Fruit fly (Drosophila melanogaster) whole organism, embryonic: ENCODE results near the gene CG33703.

Experiments used
- Blimp-1 ChIP-seq: fragments of 200-800 bp; sonication (Bioruptor generic); optimal IDR thresholded peaks from 3 replicates; lab custom pipeline; 2018; ENCODE audit warnings: missing biosample characterization, missing genetic modification characterization, mild to moderate bottlenecking, moderate library complexity, missing genetic modification reagents
- BtbVII ChIP-seq: fragments of 200-800 bp; sonication (Bioruptor generic); optimal IDR thresholded peaks from 3 replicates; lab custom pipeline; 2017; ENCODE audit warnings: missing biosample characterization, mild to moderate bottlenecking, missing genetic modification characterization
- CG10147 ChIP-seq: fragments of 200-800 bp; sonication (Bioruptor generic); optimal IDR thresholded peaks from 2 replicates; lab custom pipeline; 2019; ENCODE audit warnings: missing biosample characterization, mild to moderate bottlenecking, missing genetic modification characterization, moderate library complexity
- CG11560 ChIP-seq: fragments of 200-800 bp; sonication (Bioruptor generic); IDR thresholded peaks from 3 replicates; pipeline ENCODE4 v1.3.6; 2022; ENCODE audit warnings: missing biosample characterization, missing genetic modification characterization
- CG12104 ChIP-seq: fragments of 200-800 bp; sonication (Bioruptor generic); optimal IDR thresholded peaks from 3 replicates; lab custom pipeline; 2016; ENCODE audit warnings: missing biosample characterization, missing genetic modification characterization
- CG13123 ChIP-seq: fragments of 200-800 bp; sonication (Bioruptor generic); optimal IDR thresholded peaks from 2 replicates; lab custom pipeline; 2016; ENCODE audit warnings: missing biosample characterization, missing genetic modification characterization
- CG13296 ChIP-seq: fragments of 200-800 bp; sonication (Bioruptor generic); optimal IDR thresholded peaks from 3 replicates; lab custom pipeline; 2018; ENCODE audit warnings: missing biosample characterization, mild to moderate bottlenecking, missing genetic modification characterization
- CG17385 ChIP-seq: fragments of 200-800 bp; sonication (Bioruptor generic); optimal IDR thresholded peaks from 3 replicates; lab custom pipeline; 2018; ENCODE audit warnings: missing biosample characterization, mild to moderate bottlenecking, missing genetic modification characterization
- CG18262 ChIP-seq: fragments of 200-800 bp; optimal IDR thresholded peaks from 3 replicates; lab custom pipeline; 2019; ENCODE audit warnings: missing biosample characterization, mild to moderate bottlenecking, missing genetic modification characterization, moderate library complexity
- CG31365 ChIP-seq: fragments of 200-800 bp; sonication (Bioruptor generic); optimal IDR thresholded peaks from 2 replicates; lab custom pipeline; 2018; ENCODE audit warnings: missing biosample characterization, mild to moderate bottlenecking, missing genetic modification characterization
- CG31388 ChIP-seq: fragments of 200-800 bp; sonication (Bioruptor generic); optimal IDR thresholded peaks from 2 replicates; lab custom pipeline; 2016; ENCODE audit warnings: missing biosample characterization, missing genetic modification characterization
- CG3281 ChIP-seq: fragments of 200-800 bp; sonication (Bioruptor generic); optimal IDR thresholded peaks from 3 replicates; lab custom pipeline; 2017; ENCODE audit warnings: missing biosample characterization, mild to moderate bottlenecking, missing genetic modification characterization
- CG34224 ChIP-seq: fragments of 200-800 bp; sonication (Bioruptor generic); IDR thresholded peaks from 3 replicates; pipeline ENCODE4 v1.3.6; 2022; ENCODE audit warnings: missing biosample characterization, missing genetic modification characterization; ENCODE audit not compliant: partially characterized antibody
- CG34422 ChIP-seq: fragments of 200-800 bp; sonication (Bioruptor generic); IDR thresholded peaks from 3 replicates; pipeline ENCODE4 v1.3.6; 2022; ENCODE audit warnings: missing biosample characterization, missing genetic modification characterization
- CG3838 ChIP-seq: fragments of 200-800 bp; sonication (Bioruptor generic); optimal IDR thresholded peaks from 3 replicates; lab custom pipeline; 2016; ENCODE audit warnings: missing biosample characterization, missing genetic modification characterization
- CG4424 ChIP-seq: fragments of 200-800 bp; sonication (Bioruptor generic); optimal IDR thresholded peaks from 3 replicates; lab custom pipeline; 2016; ENCODE audit warnings: missing biosample characterization, missing genetic modification characterization
- CG6254 ChIP-seq: fragments of 200-800 bp; sonication (Bioruptor generic); optimal IDR thresholded peaks from 3 replicates; lab custom pipeline; 2017; ENCODE audit warnings: mild to moderate bottlenecking, missing biosample characterization, missing genetic modification reagents, missing genetic modification characterization
- CG8359 ChIP-seq: fragments of 200-800 bp; sonication (Bioruptor generic); optimal IDR thresholded peaks from 2 replicates; lab custom pipeline; 2017; ENCODE audit warnings: missing biosample characterization, mild to moderate bottlenecking, missing genetic modification characterization, borderline replicate concordance
- Deaf1 ChIP-seq: fragments of 200-800 bp; optimal IDR thresholded peaks from 3 replicates; lab custom pipeline; 2019; ENCODE audit warnings: missing biosample characterization, mild to moderate bottlenecking, missing genetic modification characterization, moderate library complexity
- MBD-R2 ChIP-seq: fragments of 200-800 bp; sonication (Bioruptor generic); IDR thresholded peaks from 2 replicates; pipeline ENCODE4 v1.3.6; 2022; ENCODE audit warnings: missing biosample characterization, missing genetic modification characterization
- Max ChIP-seq: fragments of 200-800 bp; sonication (Bioruptor generic); optimal IDR thresholded peaks from 2 replicates; lab custom pipeline; 2016; ENCODE audit warnings: missing biosample characterization, mild to moderate bottlenecking, missing genetic modification characterization
- Med ChIP-seq: fragments of 200-800 bp; sonication (Bioruptor generic); peaks from one replicate; lab custom pipeline; 2016; ENCODE audit warnings: missing biosample characterization, missing genetic modification characterization, mild to moderate bottlenecking, inconsistent platforms, moderate library complexity
- Nf-YC ChIP-seq: fragments of 200-800 bp; optimal IDR thresholded peaks from 3 replicates; lab custom pipeline; 2019; ENCODE audit warnings: missing biosample characterization, mild to moderate bottlenecking, missing genetic modification characterization, moderate library complexity
- Optix ChIP-seq: fragments of 200-800 bp; sonication (Bioruptor generic); IDR thresholded peaks from 3 replicates; pipeline ENCODE4 v1.3.6; 2022; ENCODE audit warnings: missing biosample characterization, missing genetic modification characterization
- Pdp1 ChIP-seq, 2 experiments: fragments of 200-800 bp; sonication (Bioruptor generic); optimal IDR thresholded peaks; 3 replicates each; lab custom pipeline; 2016; ENCODE audit warnings: missing biosample characterization in 2 of 2, missing genetic modification characterization in 2 of 2, mild to moderate bottlenecking in 1 of 2, moderate library complexity in 1 of 2
- Sox100B ChIP-seq: fragments of 200-800 bp; sonication (Bioruptor generic); optimal IDR thresholded peaks from 3 replicates; lab custom pipeline; 2018; ENCODE audit warnings: missing biosample characterization, mild to moderate bottlenecking, missing genetic modification characterization
- YL-1 ChIP-seq: fragments of 200-800 bp; sonication (Bioruptor generic); optimal IDR thresholded peaks from 3 replicates; lab custom pipeline; 2017; ENCODE audit warnings: missing biosample characterization, mild to moderate bottlenecking, missing genetic modification characterization
- abd-A ChIP-seq: fragments of 200-800 bp; sonication (Bioruptor generic); optimal IDR thresholded peaks from 3 replicates; lab custom pipeline; 2019; ENCODE audit warnings: missing biosample characterization, mild to moderate bottlenecking, missing genetic modification characterization, moderate library complexity
- bbx ChIP-seq: fragments of 200-800 bp; sonication (Bioruptor generic); IDR thresholded peaks from 2 replicates; pipeline ENCODE4 v1.3.6; 2022; ENCODE audit warnings: missing biosample characterization, missing genetic modification characterization; ENCODE audit not compliant: partially characterized antibody
- cg ChIP-seq: fragments of 200-800 bp; sonication (Bioruptor generic); optimal IDR thresholded peaks from 3 replicates; lab custom pipeline; 2019; ENCODE audit warnings: missing biosample characterization, mild to moderate bottlenecking, missing genetic modification characterization, moderate library complexity
- chinmo ChIP-seq: fragments of 200-800 bp; sonication (Bioruptor generic); IDR thresholded peaks from 4 replicates; pipeline ENCODE4 v1.3.6; 2022; ENCODE audit warnings: missing biosample characterization, missing genetic modification characterization; ENCODE audit not compliant: partially characterized antibody
- crp ChIP-seq, 2 experiments: fragments of 200-800 bp; sonication (Bioruptor generic); optimal IDR thresholded peaks; 2 replicates in 1 of 2; 3 replicates in 1 of 2; lab custom pipeline; 2017; ENCODE audit warnings: missing biosample characterization in 2 of 2, missing genetic modification characterization in 2 of 2, mild to moderate bottlenecking in 1 of 2, moderate library complexity in 1 of 2
- dati ChIP-seq: fragments of 200-800 bp; sonication (Bioruptor generic); IDR thresholded peaks from 2 replicates; pipeline ENCODE4 v1.3.6; 2022; ENCODE audit warnings: missing biosample characterization, missing genetic modification characterization
- dimm ChIP-seq: fragments of 200-800 bp; sonication (Bioruptor generic); IDR thresholded peaks from 2 replicates; pipeline ENCODE4 v1.3.6; 2022; ENCODE audit warnings: missing biosample characterization, missing genetic modification characterization
- ftz-f1 ChIP-seq: fragments of 200-800 bp; sonication (Bioruptor generic); optimal IDR thresholded peaks from 2 replicates; lab custom pipeline; 2016; ENCODE audit warnings: missing biosample characterization, missing genetic modification characterization
- hb ChIP-seq: fragments of 200-800 bp; sonication (Bioruptor generic); IDR thresholded peaks from 3 replicates; pipeline ENCODE4 v1.3.6; 2022; ENCODE audit warnings: missing biosample characterization, missing genetic modification characterization; ENCODE audit not compliant: partially characterized antibody
- her ChIP-seq: fragments of 200-800 bp; sonication (Bioruptor generic); optimal IDR thresholded peaks from 2 replicates; lab custom pipeline; 2016; ENCODE audit warnings: missing biosample characterization, missing genetic modification characterization
- kni ChIP-seq: fragments of 200-800 bp; sonication (Bioruptor generic); optimal IDR thresholded peaks from 3 replicates; lab custom pipeline; 2017; ENCODE audit warnings: mild to moderate bottlenecking, missing biosample characterization, missing genetic modification reagents, missing genetic modification characterization
- mld ChIP-seq: fragments of 200-800 bp; sonication (Bioruptor generic); IDR thresholded peaks from 3 replicates; pipeline ENCODE4 v1.3.6; 2022; ENCODE audit warnings: missing biosample characterization, missing genetic modification characterization; ENCODE audit not compliant: partially characterized antibody
- nerfin-2 ChIP-seq: fragments of 200-800 bp; sonication (Bioruptor generic); IDR thresholded peaks from 2 replicates; pipeline ENCODE4 v1.3.6; 2022; ENCODE audit warnings: missing biosample characterization, missing genetic modification characterization; ENCODE audit not compliant: partially characterized antibody
- oc ChIP-seq: fragments of 200-800 bp; sonication (Bioruptor generic); optimal IDR thresholded peaks from 2 replicates; lab custom pipeline; 2018; ENCODE audit warnings: missing biosample characterization, mild to moderate bottlenecking, missing genetic modification characterization, moderate library complexity
- row ChIP-seq: fragments of 200-800 bp; sonication (Bioruptor generic); IDR thresholded peaks from 3 replicates; pipeline ENCODE4 v1.3.6; 2022; ENCODE audit warnings: missing biosample characterization, missing genetic modification characterization
- scrt ChIP-seq: fragments of 200-800 bp; sonication (Bioruptor generic); optimal IDR thresholded peaks from 2 replicates; lab custom pipeline; 2018; ENCODE audit warnings: missing biosample characterization, mild to moderate bottlenecking, missing genetic modification characterization, moderate library complexity
- slp2 ChIP-seq: fragments of 200-800 bp; sonication (Bioruptor generic); optimal IDR thresholded peaks from 2 replicates; lab custom pipeline; 2016; ENCODE audit warnings: missing biosample characterization, missing genetic modification characterization
- sqz ChIP-seq: fragments of 200-800 bp; sonication (Bioruptor generic); optimal IDR thresholded peaks from 3 replicates; lab custom pipeline; 2018; ENCODE audit warnings: missing biosample characterization, mild to moderate bottlenecking, missing genetic modification characterization
- stc ChIP-seq: fragments of 200-800 bp; sonication (Bioruptor generic); IDR thresholded peaks from 2 replicates; pipeline ENCODE4 v1.3.6; 2022; ENCODE audit warnings: missing biosample characterization, missing genetic modification characterization
- tap ChIP-seq: fragments of 200-800 bp; optimal IDR thresholded peaks from 3 replicates; lab custom pipeline; 2019; ENCODE audit warnings: missing biosample characterization, mild to moderate bottlenecking, missing genetic modification characterization, moderate library complexity
- unc-4 ChIP-seq: fragments of 200-800 bp; sonication (Bioruptor generic); IDR thresholded peaks from 2 replicates; pipeline ENCODE4 v1.3.6; 2022; ENCODE audit warnings: missing biosample characterization, missing genetic modification characterization; ENCODE audit not compliant: partially characterized antibody
- vvl ChIP-seq: fragments of 200-800 bp; sonication (Bioruptor generic); IDR thresholded peaks from 2 replicates; pipeline ENCODE4 v1.3.6; 2022; ENCODE audit warnings: missing biosample characterization, missing genetic modification characterization

The CG33703 gene

DNA sequence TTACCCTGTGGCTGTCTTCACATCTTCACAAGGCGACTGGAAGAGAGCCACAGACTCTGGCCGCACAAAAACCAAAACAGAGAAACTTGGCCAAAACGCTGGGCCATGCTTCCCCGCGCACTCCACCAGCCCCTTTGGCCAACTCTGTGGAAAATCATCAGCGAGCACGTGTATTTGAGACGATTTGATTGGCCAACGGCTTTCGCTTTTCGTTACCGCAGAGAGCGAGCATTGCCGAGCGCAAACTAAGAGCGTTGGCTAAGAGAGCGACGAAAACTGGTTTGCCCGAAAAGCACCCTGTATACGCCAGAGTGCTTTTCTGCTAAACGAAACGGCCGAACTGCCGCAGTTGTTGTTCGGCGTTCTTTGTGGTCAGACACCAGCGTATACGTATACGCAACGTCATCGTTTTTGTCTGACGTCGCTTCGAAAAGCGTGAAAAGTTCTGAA is 34.4 kb upstream of the CG33703 start, which contains the start of gene CG42673 (continued):
- TF ChIP-seq bbx (GFP tag; lab: Robert Waterston, UW) (0 out of 2 replicates have a peak, but pooled peaks have one; percentile 23), BtbVII (GFP tag; lab: Kevin White, UChicago) (peak; percentile 58), hb (GFP tag; lab: Robert Waterston, UW) (no peak), scrt (GFP tag; lab: Kevin White, UChicago) (peak; percentile 7), Max (GFP tag; lab: Kevin White, UChicago) (peak; percentile 69), CG34224 (GFP tag; lab: Robert Waterston, UW) (0 out of 3 replicates have a peak, but pooled peaks have one; percentile 39), kni (GFP tag; lab: Kevin White, UChicago) (peak; percentile 32), nerfin-2 (peak; percentile 25; the same call in 1 of the 2 replicates), dimm (no peak), CG17385 (GFP tag; lab: Kevin White, UChicago) (peak; percentile 24), YL-1 (GFP tag; lab: Kevin White, UChicago) (no peak), oc (tag; lab: Kevin White, UChicago) (peak; percentile 2), CG13123 (GFP tag; lab: Kevin White, UChicago) (no peak), CG13296 (peak; percentile 29), vvl (GFP tag; lab: Robert Waterston, UW) (0 out of 2 replicates have a peak, but pooled peaks have one; percentile 34), CG31388 (GFP tag; lab: Kevin White, UChicago) (no peak), ftz-f1 (GFP tag; lab: Kevin White, UChicago) (peak; percentile 11), tap (tag; lab: Kevin White, UChicago) (peak; percentile 39), Med (GFP tag; lab: Kevin White, UChicago) (peak; percentile 82), CG18262 (tag; lab: Kevin White, UChicago) (peak; percentile 4), Deaf1 (tag; lab: Kevin White, UChicago) (peak; percentile 95), unc-4 (GFP tag; lab: Robert Waterston, UW) (peak; percentile 50; the same call in 1 of the 2 replicates), abd-A (tag; lab: Kevin White, UChicago) (peak; percentile 83), Optix (GFP tag; lab: Robert Waterston, UW) (no peak), CG6254 (peak; percentile 98), CG31365 (peak; percentile 33), chinmo (GFP tag; lab: Robert Waterston, UW) (peak; percentile 84; the same call in 2 of the 4 replicates), Nf-YC (tag; lab: Kevin White, UChicago) (peak; percentile 99), CG8359 (GFP tag; lab: Kevin White, UChicago) (peak; percentile 0), dati (no peak), CG4424 (GFP tag; lab: Kevin White, UChicago) (peak; percentile 1), Blimp-1 (peak; percentile 99), her (GFP tag; lab: Kevin White, UChicago) (peak; percentile 17), CG11560 (tag; lab: Robert Waterston, UW) (no peak), CG10147 (GFP tag; lab: Kevin White, UChicago) (peak; percentile 16), sqz (GFP tag; lab: Kevin White, UChicago) (peak; percentile 10), CG12104 (no peak), stc (GFP tag; lab: Robert Waterston, UW) (0 out of 2 replicates have a peak, but pooled peaks have one; percentile 14), crp (GFP tag; optimal IDR thresholded peaks at IDR 0.05; lab: Kevin White, UChicago) (no peak), MBD-R2 (GFP tag; lab: Robert Waterston, UW) (no peak), CG34422 (GFP tag; lab: Robert Waterston, UW) (peak; percentile 72; the same call in 1 of the 3 replicates), cg (GFP tag; lab: Kevin White, UChicago) (no peak), Pdp1 (GFP tag; optimal IDR thresholded peaks at IDR 0.05; lab: Kevin White, UChicago) (no peak), Sox100B (GFP tag; lab: Kevin White, UChicago) (no peak), row (no peak), CG3838 (GFP tag; lab: Kevin White, UChicago) (no peak), CG3281 (GFP tag; lab: Kevin White, UChicago) (peak; percentile 46), slp2 (GFP tag; lab: Kevin White, UChicago) (no peak), mld (no peak)
